Worm (Caenorhabditis elegans): ENCODE data around the gene sre-12.

DNA sequence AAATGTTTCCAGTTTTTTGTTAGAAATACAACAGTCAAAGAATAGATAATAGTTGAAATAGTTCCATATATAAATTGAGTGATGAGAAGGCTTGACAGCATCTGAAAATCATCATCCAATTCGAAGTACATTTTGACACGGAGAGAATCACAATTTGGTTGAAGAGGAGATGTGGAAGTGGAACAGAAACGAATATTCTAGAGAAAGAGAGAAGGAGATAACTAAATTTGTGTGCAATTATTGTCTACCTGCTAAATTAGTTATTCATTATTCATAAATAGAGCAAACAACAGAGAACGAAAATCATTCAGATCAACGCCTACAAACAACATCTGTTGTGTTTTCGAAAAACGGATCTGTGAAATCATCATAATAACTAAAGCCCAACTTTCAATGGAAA, 25.1 kb downstream of the sre-12 start, which contains the start of gene srg-31:
- TF ChIP-seq T22C8.4 (GFP tag; IDR thresholded peaks at IDR 0.05) (no peak), tab-1 (GFP tag; IDR thresholded peaks at IDR 0.05) (no peak), ztf-23 (GFP tag; IDR thresholded peaks at IDR 0.05) (no peak)
